Worm (Caenorhabditis elegans): ENCODE measurements around the gene T19H12.12.

Gene T19H12.12

DNA sequence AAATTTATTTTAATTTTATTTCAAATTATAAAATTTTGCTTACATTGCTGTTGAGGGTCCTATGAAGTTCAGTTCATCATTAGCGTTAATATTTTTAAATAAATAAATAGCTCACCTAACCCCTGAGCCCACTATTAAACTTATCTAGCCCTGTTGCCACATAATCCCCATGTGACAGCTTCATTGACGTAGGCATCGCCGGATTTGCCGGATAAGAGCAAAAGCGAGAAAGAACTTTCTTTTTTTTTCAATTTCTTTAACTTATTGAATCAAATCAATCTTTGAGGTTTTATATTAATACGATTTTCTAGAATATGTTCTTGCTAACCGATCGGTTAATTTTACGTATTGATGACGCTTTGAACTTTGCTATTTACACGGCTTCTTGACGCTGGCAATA, 32.6 kb upstream of the T19H12.12 start:
- TF ChIP-seq peb-1 (tag; optimal IDR thresholded peaks at IDR 0.05) (no peak), dmd-4 (tag; optimal IDR thresholded peaks at IDR 0.05) (no peak), elt-3 (tag; optimal IDR thresholded peaks at IDR 0.05) (no peak), crh-2 (tag; optimal IDR thresholded peaks at IDR 0.05) (no peak), mab-5 (tag; optimal IDR thresholded peaks at IDR 0.05) (no peak), elt-1 (tag; optimal IDR thresholded peaks at IDR 0.05) (no peak), skn-1 (tag; optimal IDR thresholded peaks at IDR 0.05) (no peak), ceh-16 (tag; optimal IDR thresholded peaks at IDR 0.05) (no peak), lin-11 (tag; optimal IDR thresholded peaks at IDR 0.05) (no peak), F13H6.1 (tag; optimal IDR thresholded peaks at IDR 0.05) (no peak), unc-39 (tag; optimal IDR thresholded peaks at IDR 0.05) (no peak), ama-1 (optimal IDR thresholded peaks at IDR 0.05) (no peak), sma-3 (GFP tag; optimal IDR thresholded peaks at IDR 0.05) (no peak), sma-9 (GFP tag; optimal IDR thresholded peaks at IDR 0.05) (no peak), sma-9 (tag; optimal IDR thresholded peaks at IDR 0.05) (no peak)

DNA sequence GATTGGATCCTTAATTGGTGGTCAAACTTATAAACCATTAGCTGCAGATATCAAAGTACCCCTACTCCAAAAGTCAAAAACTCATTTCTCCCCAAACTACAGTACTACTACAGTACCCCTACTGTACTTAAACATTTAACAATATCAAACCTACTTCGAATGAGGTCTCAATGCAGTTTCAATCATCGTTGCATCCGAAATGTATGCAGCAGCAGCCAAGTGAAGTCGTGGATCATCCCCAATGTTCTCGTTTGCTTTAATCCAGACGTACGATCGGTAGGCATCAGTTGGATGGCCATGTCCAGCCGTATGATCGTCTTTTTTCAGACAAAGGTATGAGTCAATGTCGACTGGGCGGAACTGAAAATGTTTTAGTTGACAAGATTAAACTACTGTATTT, 27.0 kb upstream of the T19H12.12 start:
- TF ChIP-seq crh-2 (tag; optimal IDR thresholded peaks at IDR 0.05) (no peak), nhr-237 (tag; optimal IDR thresholded peaks at IDR 0.05) (no peak), nhr-77 (tag; optimal IDR thresholded peaks at IDR 0.05) (no peak), F13H6.1 (tag; optimal IDR thresholded peaks at IDR 0.05) (no peak), ZK546.5 (tag; optimal IDR thresholded peaks at IDR 0.05) (no peak), R02D3.7 (tag; optimal IDR thresholded peaks at IDR 0.05) (no peak), skn-1 (tag; optimal IDR thresholded peaks at IDR 0.05) (no peak)

DNA sequence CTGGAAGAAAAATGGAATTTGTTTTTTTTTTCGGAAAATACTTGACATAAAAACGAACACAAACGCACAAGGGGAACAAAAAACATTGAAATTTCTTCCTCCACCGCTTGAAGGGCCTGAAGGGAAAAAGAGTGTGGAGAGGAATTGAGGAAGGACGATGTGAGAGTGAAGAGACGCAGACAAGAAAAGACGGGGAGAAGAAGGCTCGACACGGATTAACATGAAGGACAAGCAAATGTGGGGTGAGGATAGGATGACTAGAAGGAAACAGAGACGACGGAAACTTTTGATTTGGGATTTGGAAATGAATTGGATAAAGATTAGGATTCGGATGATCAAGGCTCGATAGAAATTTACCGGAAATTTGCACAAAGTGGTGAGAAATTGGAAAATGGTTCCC, 24.1 kb upstream of the T19H12.12 start:
- TF ChIP-seq dmd-4 (tag; optimal IDR thresholded peaks at IDR 0.05), result no peak
- TF ChIP-seq lsy-2 (tag; optimal IDR thresholded peaks at IDR 0.05), result peak in 1 of 2 experiments; percentile 45
- TF ChIP-seq ztf-1 (GFP tag; conservative IDR thresholded peaks at IDR 0.05), result no peak
- TF ChIP-seq nhr-129 (tag; optimal IDR thresholded peaks at IDR 0.05), result peak; percentile 51
- peak; percentile 42 for TF ChIP-seq unc-55 (GFP tag; optimal IDR thresholded peaks at IDR 0.05)
- no peak for TF ChIP-seq nhr-10 (tag; optimal IDR thresholded peaks at IDR 0.05)
- no peak for TF ChIP-seq alr-1 (tag; optimal IDR thresholded peaks at IDR 0.05)

DNA sequence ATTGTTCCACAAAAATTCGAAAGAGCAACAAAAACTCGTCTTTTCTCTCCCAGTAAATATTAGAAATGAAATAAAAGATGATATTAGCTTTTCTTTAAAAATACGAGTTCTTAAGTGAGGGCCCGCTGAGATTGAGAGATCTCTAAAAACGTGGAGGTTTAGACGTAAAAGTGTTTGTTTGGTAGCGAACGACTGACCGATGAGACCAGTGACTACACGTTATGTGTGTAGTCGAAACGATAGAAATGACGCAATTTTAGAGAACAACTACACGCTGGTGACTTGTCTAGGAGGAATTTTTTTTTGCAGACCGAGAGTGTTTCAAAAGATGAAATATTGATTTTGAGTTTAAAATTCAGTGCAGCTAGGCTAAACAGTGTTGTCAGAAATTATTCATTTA, 21.9 kb upstream of the T19H12.12 start, which contains the start of gene C37H5.13:
C37H5.13 (minus strand) TSS at position 229 of the 400 bp plus-strand sequence.
- peak; percentile 40 for TF ChIP-seq fos-1 (tag; optimal IDR thresholded peaks at IDR 0.05)
- no peak for TF ChIP-seq nhr-77 (tag; optimal IDR thresholded peaks at IDR 0.05)
- TF ChIP-seq blmp-1 (tag; optimal IDR thresholded peaks at IDR 0.05; ENCODE audit: insufficient read depth), result no peak
- peak; percentile 65 for TF ChIP-seq F13H6.1 (tag; optimal IDR thresholded peaks at IDR 0.05)
- TF ChIP-seq nhr-129 (tag; optimal IDR thresholded peaks at IDR 0.05), result peak; percentile 97
- peak; percentile 22 for TF ChIP-seq nhr-25 (tag; optimal IDR thresholded peaks at IDR 0.05)
- no peak for TF ChIP-seq nhr-6 (tag; optimal IDR thresholded peaks at IDR 0.05)
- peak; percentile 67 for TF ChIP-seq sma-9 (GFP tag; optimal IDR thresholded peaks at IDR 0.05)
- TF ChIP-seq sma-9 (tag; optimal IDR thresholded peaks at IDR 0.05), result no peak
- no peak for TF ChIP-seq aly-2 (tag; optimal IDR thresholded peaks at IDR 0.05)
- no peak for TF ChIP-seq ztf-4 (tag; optimal IDR thresholded peaks at IDR 0.05)
- peak; percentile 49 for TF ChIP-seq crh-2 (tag; optimal IDR thresholded peaks at IDR 0.05)
- peak in 1 of 2 experiments; percentile 49 for TF ChIP-seq lsy-2 (tag; optimal IDR thresholded peaks at IDR 0.05)

DNA sequence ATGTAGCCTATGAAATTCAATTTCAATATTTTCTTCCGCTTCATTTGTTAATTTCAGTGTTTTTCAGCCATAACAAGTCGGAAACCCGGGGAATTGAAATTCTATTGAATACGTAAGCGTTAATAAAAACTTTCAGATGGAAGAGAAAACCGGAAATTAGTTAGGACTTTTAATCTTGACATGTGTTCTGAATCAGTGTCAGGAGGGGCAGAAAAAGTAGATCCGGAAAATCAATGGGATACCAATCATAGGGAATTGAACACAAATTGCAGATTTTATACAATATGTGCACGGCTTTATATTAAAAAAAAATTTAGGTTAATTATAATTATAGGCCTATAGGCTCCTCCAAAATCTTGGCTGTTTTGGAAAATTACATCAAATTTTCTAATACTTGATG, 20.3 kb upstream of the T19H12.12 start:
- TF ChIP-seq zag-1 (tag; optimal IDR thresholded peaks at IDR 0.05) (no peak), sem-4 (tag; optimal IDR thresholded peaks at IDR 0.05) (no peak), sma-9 (GFP tag; optimal IDR thresholded peaks at IDR 0.05) (no peak), sma-9 (tag; optimal IDR thresholded peaks at IDR 0.05) (no peak), skn-1 (tag; optimal IDR thresholded peaks at IDR 0.05) (no peak), nhr-23 (tag; optimal IDR thresholded peaks at IDR 0.05) (no peak), unc-39 (tag; optimal IDR thresholded peaks at IDR 0.05) (no peak), alr-1 (tag; optimal IDR thresholded peaks at IDR 0.05) (no peak), dmd-4 (tag; optimal IDR thresholded peaks at IDR 0.05) (no peak)

DNA sequence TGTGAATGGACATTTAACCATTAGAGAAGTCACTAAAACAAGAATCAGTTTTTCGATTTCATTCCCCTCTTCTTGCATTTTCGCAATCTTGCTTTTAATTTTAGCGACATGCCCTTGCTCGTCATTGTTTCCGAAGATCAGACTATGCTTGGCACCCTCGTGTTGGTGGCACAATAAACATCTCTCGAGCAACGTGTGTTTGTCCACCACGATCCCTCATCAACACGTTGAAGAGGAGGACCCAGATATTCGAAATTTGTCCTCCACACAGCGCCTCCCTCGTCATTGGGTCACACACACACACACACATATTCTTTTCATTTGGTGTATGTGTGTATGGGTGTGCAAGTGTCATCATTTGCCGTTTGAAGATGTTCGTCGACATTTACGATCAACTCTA, 19.2 kb upstream of the T19H12.12 start, which contains the start of gene srd-32:
srd-32 (plus strand) TSS at position 301 of the 400 bp plus-strand sequence.
- TF ChIP-seq mbf-1 (tag; optimal IDR thresholded peaks at IDR 0.05), result no peak
- TF ChIP-seq sma-3 (GFP tag; optimal IDR thresholded peaks at IDR 0.05), result no peak
- no peak for TF ChIP-seq elt-3 (tag; optimal IDR thresholded peaks at IDR 0.05)
